Fruit fly (Drosophila melanogaster) Kc167 (cell line): Measurements from ENCODE around the gene CG43347.

Experiments
- Myc ChIP-seq: fragments of >200 bp; optimal IDR thresholded peaks from 2 replicates; lab custom pipeline; 2017; ENCODE audit warnings: missing external identifiers
- Sin3A ChIP-seq: fragments of >200 bp; optimal IDR thresholded peaks from 2 replicates; lab custom pipeline; 2018; ENCODE audit warnings: missing external identifiers
- h ChIP-seq: fragments of >200 bp; optimal IDR thresholded peaks from 3 replicates; lab custom pipeline; 2018; ENCODE audit warnings: missing external identifiers
- insv ChIP-seq: fragments of >200 bp; optimal IDR thresholded peaks from 3 replicates; lab custom pipeline; 2018; ENCODE audit warnings: missing external identifiers
- psq ChIP-seq: fragments of >200 bp; optimal IDR thresholded peaks from 2 replicates; lab custom pipeline; 2017; ENCODE audit warnings: missing external identifiers
- ttk ChIP-seq: sonication (Bioruptor generic); optimal IDR thresholded peaks from 2 replicates; lab custom pipeline; 2017; ENCODE audit warnings: missing external identifiers

- TF ChIP-seq psq (lab: Kevin White, UChicago) (no peak), h (lab: Kevin White, UChicago) (no peak), Sin3A (lab: Kevin White, UChicago) (no peak), ttk (lab: Kevin White, UChicago) (no peak), Myc (lab: Kevin White, UChicago) (no peak), insv (lab: Kevin White, UChicago) (no peak)
Observed at dm6 chrX:10579569-10579968, 40.4 kb downstream of the CG43347 start.
